Worm (Caenorhabditis elegans) whole organism, L2 larva: ENCODE measurements around the gene dct-19.
A peak's percentile ranks its signal among the peaks of the same experiment; 100 is the strongest.

Experiments
- C34F6.9 ChIP-seq: fragments of 150-350 bp; optimal IDR thresholded peaks from 2 replicates; lab custom pipeline; 2014; ENCODE audit warnings: missing biosample characterization, missing genetic modification characterization
- ZK546.5 ChIP-seq: sonication (generic microtip); optimal IDR thresholded peaks from 2 replicates; lab custom pipeline; 2017; ENCODE audit warnings: missing biosample characterization, missing genetic modification characterization
- alr-1 ChIP-seq: fragments of 150-350 bp; optimal IDR thresholded peaks from 2 replicates; lab custom pipeline; 2014; ENCODE audit warnings: missing biosample characterization, missing genetic modification characterization
- blmp-1 ChIP-seq: sonication (generic microtip); optimal IDR thresholded peaks from 2 replicates; lab custom pipeline; 2017; ENCODE audit warnings: missing genetic modification characterization, mild to moderate bottlenecking, missing compliant biosample characterization, antibody characterized with exemption, moderate library complexity; ENCODE audit not compliant: insufficient read depth
- ceh-16 ChIP-seq: fragments of 150-350 bp; optimal IDR thresholded peaks from 2 replicates; lab custom pipeline; 2014; ENCODE audit warnings: missing biosample characterization, missing genetic modification characterization
- crh-2 ChIP-seq: sonication (generic microtip); optimal IDR thresholded peaks from 2 replicates; lab custom pipeline; 2017; ENCODE audit warnings: missing biosample characterization, missing genetic modification characterization
- dmd-4 ChIP-seq: sonication (generic microtip); optimal IDR thresholded peaks from 2 replicates; lab custom pipeline; 2017; ENCODE audit warnings: missing biosample characterization, missing genetic modification characterization
- egl-27 ChIP-seq: sonication (generic microtip); optimal IDR thresholded peaks from 3 replicates; lab custom pipeline; 2017; ENCODE audit warnings: missing biosample characterization, missing genetic modification reagents, missing genetic modification characterization
- fos-1 ChIP-seq: fragments of 150-350 bp; optimal IDR thresholded peaks from 2 replicates; lab custom pipeline; 2014; ENCODE audit warnings: missing biosample characterization, missing genetic modification characterization
- lin-11 ChIP-seq: fragments of 150-350 bp; sonication (generic microtip); optimal IDR thresholded peaks from 2 replicates; lab custom pipeline; 2014; ENCODE audit warnings: missing biosample characterization, missing genetic modification characterization, inconsistent platforms, mixed read lengths
- lin-39 ChIP-seq: fragments of 150-350 bp; optimal IDR thresholded peaks from 2 replicates; lab custom pipeline; 2014; ENCODE audit warnings: missing biosample characterization, missing genetic modification reagents, missing genetic modification characterization
- mab-5 ChIP-seq: fragments of 150-350 bp; optimal IDR thresholded peaks from 2 replicates; lab custom pipeline; 2014; ENCODE audit warnings: missing biosample characterization, missing genetic modification characterization
- mdl-1 ChIP-seq, 2 experiments: fragments of 150-350 bp in 1 of 2; sonication (generic microtip) in 1 of 2; optimal IDR thresholded peaks; 2 replicates each; lab custom pipeline; 2017; ENCODE audit warnings: missing biosample characterization in 2 of 2, missing genetic modification characterization in 2 of 2
- nhr-10 ChIP-seq: sonication (generic microtip); optimal IDR thresholded peaks from 2 replicates; lab custom pipeline; 2017; ENCODE audit warnings: missing biosample characterization, missing genetic modification characterization
- nhr-12 ChIP-seq: fragments of 150-350 bp; optimal IDR thresholded peaks from 2 replicates; lab custom pipeline; 2014; ENCODE audit warnings: missing biosample characterization, missing genetic modification characterization
- nhr-129 ChIP-seq: fragments of 150-350 bp; optimal IDR thresholded peaks from 2 replicates; lab custom pipeline; 2014; ENCODE audit warnings: missing biosample characterization, missing genetic modification characterization
- nhr-23 ChIP-seq: fragments of 150-350 bp; optimal IDR thresholded peaks from 2 replicates; lab custom pipeline; 2014; ENCODE audit warnings: missing biosample characterization, missing genetic modification reagents, missing genetic modification characterization
- nhr-237 ChIP-seq: fragments of 150-350 bp; optimal IDR thresholded peaks from 2 replicates; lab custom pipeline; 2014; ENCODE audit warnings: missing biosample characterization, missing genetic modification characterization
- nhr-25 ChIP-seq: fragments of 150-350 bp; sonication (generic microtip); optimal IDR thresholded peaks from 3 replicates; lab custom pipeline; 2014; ENCODE audit warnings: missing biosample characterization, missing genetic modification characterization
- skn-1 ChIP-seq: sonication (generic microtip); optimal IDR thresholded peaks from 2 replicates; lab custom pipeline; 2017; ENCODE audit warnings: missing biosample characterization, missing genetic modification characterization
- sma-3 ChIP-seq: sonication (generic microtip); optimal IDR thresholded peaks from 2 replicates; lab custom pipeline; 2016; ENCODE audit warnings: missing genetic modification reagents, missing genetic modification characterization, missing compliant biosample characterization
- sma-9 ChIP-seq, 2 experiments: fragments of 150-350 bp in 1 of 2; sonication (generic microtip) in 1 of 2; optimal IDR thresholded peaks; 2 replicates each; lab custom pipeline; 2014 to 2016; ENCODE audit warnings: missing genetic modification characterization in 2 of 2, mild to moderate bottlenecking in 1 of 2, missing biosample characterization in 1 of 2, missing compliant biosample characterization in 1 of 2, missing genetic modification reagents in 1 of 2, moderate library complexity in 1 of 2
- snpc-4 ChIP-seq: fragments of 150-350 bp; optimal IDR thresholded peaks from 2 replicates; lab custom pipeline; 2014; ENCODE audit warnings: missing biosample characterization, missing genetic modification characterization
- unc-39 ChIP-seq: fragments of 150-350 bp; optimal IDR thresholded peaks from 2 replicates; lab custom pipeline; 2014; ENCODE audit warnings: missing biosample characterization, missing genetic modification characterization
- unc-55 ChIP-seq: fragments of 150-350 bp; sonication (generic microtip); optimal IDR thresholded peaks from 3 replicates; lab custom pipeline; 2014; ENCODE audit warnings: missing biosample characterization, missing genetic modification reagents, missing genetic modification characterization
- unc-62 ChIP-seq: fragments of 150-350 bp; optimal IDR thresholded peaks from 2 replicates; lab custom pipeline; 2014; ENCODE audit warnings: missing biosample characterization, missing genetic modification reagents, missing genetic modification characterization
- zag-1 ChIP-seq: fragments of 150-350 bp; optimal IDR thresholded peaks from 2 replicates; lab custom pipeline; 2014; ENCODE audit warnings: missing biosample characterization, missing genetic modification characterization
- ztf-1 ChIP-seq: fragments of 200-800 bp; sonication (Bioruptor generic); conservative IDR thresholded peaks from 2 replicates; pipeline ENCODE4 v1.3.6; 2022; ENCODE audit warnings: missing genetic modification characterization, missing compliant biosample characterization
- ztf-11 ChIP-seq: sonication (generic microtip); optimal IDR thresholded peaks from 2 replicates; lab custom pipeline; 2017; ENCODE audit warnings: missing biosample characterization, missing genetic modification characterization

dct-19 gene

DNA sequence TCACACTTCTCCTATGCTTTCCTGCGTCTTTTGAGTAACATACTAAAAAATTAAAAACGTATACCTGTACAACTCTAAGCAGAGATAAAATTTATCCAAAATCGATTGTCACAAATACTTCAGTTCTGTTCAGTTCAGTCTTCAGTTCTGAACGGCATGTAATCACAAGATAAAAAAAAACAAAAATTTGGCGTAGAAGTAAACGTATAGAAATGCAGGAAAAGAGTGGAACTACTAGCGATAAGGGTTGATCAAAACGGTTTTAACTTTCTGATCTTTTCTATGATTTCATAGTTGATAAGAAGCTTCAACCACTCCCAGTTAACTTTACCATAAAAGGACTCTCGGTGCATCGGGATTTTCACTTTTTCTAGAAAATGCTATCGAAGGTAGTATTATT lies 22.3 kb downstream of the dct-19 start, which contains the start of gene dod-22:
TSS of gene dod-22 (plus strand) at position 301 of the 400 bp plus-strand sequence.
- TF ChIP-seq fos-1 (tag; lab: Kevin White, UChicago): peak; percentile 21
- no peak for TF ChIP-seq nhr-23 (tag; lab: Kevin White, UChicago)

DNA sequence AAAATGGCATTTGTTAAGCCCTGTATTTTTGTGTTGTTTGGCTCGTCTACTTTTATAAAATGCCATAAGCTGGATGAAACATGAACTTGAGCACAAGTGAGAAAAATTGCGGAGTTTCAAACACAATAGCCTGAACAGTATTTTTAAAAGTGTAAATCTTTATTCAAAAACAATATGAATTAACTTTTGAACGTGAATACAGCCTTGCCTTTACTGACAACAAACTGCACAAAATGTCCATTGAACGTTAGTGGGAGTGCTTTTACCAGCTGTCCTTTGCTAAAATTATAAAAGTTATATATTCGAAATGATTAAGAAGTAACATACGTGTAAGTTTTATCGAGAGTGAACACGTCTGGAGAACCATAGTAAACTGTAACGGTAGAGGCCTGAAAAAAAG lies 24.6 kb downstream of the dct-19 start:
- TF ChIP-seq zag-1 (tag; lab: Kevin White, UChicago) (no peak), nhr-129 (tag; lab: Kevin White, UChicago) (no peak), lin-39 (tag; lab: Kevin White, UChicago) (no peak), snpc-4 (tag; lab: Kevin White, UChicago) (no peak), nhr-25 (tag; lab: Kevin White, UChicago) (no peak), crh-2 (tag; lab: Kevin White, UChicago) (no peak), lin-11 (no peak), ztf-11 (tag; lab: Kevin White, UChicago) (no peak), unc-39 (tag; lab: Kevin White, UChicago) (no peak), sma-3 (no peak), nhr-12 (tag; lab: Kevin White, UChicago) (no peak), nhr-23 (tag; lab: Kevin White, UChicago) (no peak), ztf-1 (GFP tag; lab: Robert Waterston, UW) (no peak), ZK546.5 (tag; lab: Kevin White, UChicago) (no peak), ceh-16 (tag; lab: Kevin White, UChicago) (no peak), unc-55 (GFP tag; lab: Kevin White, UChicago) (no peak), C34F6.9 (tag; lab: Kevin White, UChicago) (no peak), fos-1 (tag; lab: Kevin White, UChicago) (no peak), dmd-4 (tag; lab: Kevin White, UChicago) (no peak)

DNA sequence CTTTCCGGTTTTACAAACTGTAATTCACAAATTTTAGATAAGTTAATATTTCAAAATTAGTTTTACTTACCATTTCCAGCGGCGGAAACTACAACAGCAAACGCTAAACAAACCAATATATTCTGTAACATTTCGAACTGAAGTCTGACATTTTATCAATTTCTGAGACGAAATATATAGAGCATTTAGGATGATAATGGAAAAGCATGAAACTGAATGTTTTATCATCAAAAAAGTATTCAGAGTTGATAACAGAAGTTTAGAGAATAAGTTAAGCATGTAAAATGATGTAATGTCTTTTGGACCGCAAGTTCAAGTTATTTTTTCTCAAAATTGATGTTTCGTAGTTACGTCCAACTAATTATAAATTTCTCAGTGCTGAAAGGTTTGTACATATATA lies 26.4 kb downstream of the dct-19 start, which contains the start of gene F55G11.2:
TSS of gene F55G11.2 (minus strand) at position 149 of the 400 bp plus-strand sequence.
- TF ChIP-seq mdl-1 (tag; optimal IDR thresholded peaks at IDR 0.05; lab: Kevin White, UChicago) (no peak), egl-27 (no peak), fos-1 (tag; lab: Kevin White, UChicago) (peak; percentile 82), nhr-237 (tag; lab: Kevin White, UChicago) (no peak), mab-5 (no peak), skn-1 (tag; lab: Kevin White, UChicago) (peak; percentile 21), unc-62 (GFP tag; lab: Kevin White, UChicago) (no peak)

DNA sequence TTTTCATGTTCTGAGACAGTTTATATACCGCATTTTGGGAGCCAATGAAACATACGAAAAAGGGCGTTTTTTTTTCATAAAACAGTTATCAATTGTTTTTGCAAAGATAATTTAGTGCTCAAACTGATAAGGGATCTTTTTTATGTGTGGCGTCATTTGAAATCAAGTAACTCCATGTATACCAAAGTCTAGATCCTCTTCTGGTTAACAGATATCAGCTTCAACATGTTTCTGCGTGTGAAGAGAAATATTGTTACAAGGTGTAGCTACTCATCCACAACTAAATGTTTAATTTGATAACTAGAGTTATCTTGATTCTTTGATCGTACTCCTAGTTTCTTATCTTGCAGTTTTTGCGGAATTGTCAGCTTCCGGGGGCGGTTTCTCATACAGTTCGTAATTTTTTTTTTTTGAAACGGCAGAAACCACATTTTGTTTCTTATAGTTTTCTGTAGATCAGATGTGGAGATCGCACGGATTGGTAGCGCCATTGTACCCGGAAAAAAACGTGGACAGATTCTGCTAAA lies 29.3 kb downstream of the dct-19 start:
- TF ChIP-seq fos-1 (tag; lab: Kevin White, UChicago) (peak; percentile 41), unc-55 (GFP tag; lab: Kevin White, UChicago) (no peak)

DNA sequence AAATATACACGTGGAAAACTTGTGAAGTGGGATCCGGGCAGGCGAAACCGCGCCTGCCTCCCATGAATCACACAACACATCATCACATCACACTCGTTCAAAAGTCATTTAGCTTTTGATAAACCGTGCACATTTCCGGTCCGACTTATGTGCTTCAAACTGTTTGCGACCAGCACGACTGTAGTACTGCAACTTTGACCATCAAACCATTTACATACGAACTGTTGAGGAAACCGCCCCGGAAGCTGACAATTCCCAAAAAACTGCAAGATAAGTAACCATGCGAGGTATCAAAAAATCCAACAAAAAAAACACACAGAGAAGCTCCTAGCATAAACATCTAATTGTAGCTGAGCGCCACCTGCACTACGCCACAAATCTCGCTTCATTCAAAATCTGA lies 30.0 kb downstream of the dct-19 start:
- no peak for TF ChIP-seq nhr-10 (tag; lab: Kevin White, UChicago)
- TF ChIP-seq mab-5: no peak
- TF ChIP-seq snpc-4 (tag; lab: Kevin White, UChicago): no peak
- TF ChIP-seq nhr-25 (tag; lab: Kevin White, UChicago): no peak
- TF ChIP-seq ceh-16 (tag; lab: Kevin White, UChicago): no peak
- no peak for TF ChIP-seq blmp-1 (tag; lab: Kevin White, UChicago)
- no peak for TF ChIP-seq lin-39 (tag; lab: Kevin White, UChicago)
- no peak for TF ChIP-seq dmd-4 (tag; lab: Kevin White, UChicago)
- TF ChIP-seq alr-1 (tag; lab: Kevin White, UChicago): no peak

DNA sequence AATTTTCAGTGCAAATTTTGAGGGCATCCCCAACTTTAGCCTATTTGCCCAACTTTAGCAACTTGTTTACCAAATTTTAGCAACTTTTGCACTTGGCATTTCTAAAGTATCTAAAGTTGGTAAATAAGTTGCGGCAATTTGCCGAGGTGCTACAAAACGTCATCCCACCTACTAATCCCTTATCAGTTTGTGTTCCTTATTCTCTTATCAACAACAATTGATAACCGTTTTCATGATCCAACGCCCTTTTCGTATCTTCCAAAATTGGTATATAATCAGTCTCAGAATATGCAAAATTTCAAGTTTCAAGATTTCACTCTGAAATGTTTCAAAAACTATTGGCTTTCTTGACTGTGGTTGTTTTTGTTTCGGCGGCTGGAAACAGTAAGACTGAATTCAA lies 30.6 kb downstream of the dct-19 start, which contains the start of gene F55G11.4:
TSS of gene F55G11.4 (plus strand) at position 289 of the 400 bp plus-strand sequence.
- TF ChIP-seq fos-1 (tag; lab: Kevin White, UChicago) (peak; percentile 43), crh-2 (tag; lab: Kevin White, UChicago) (no peak), sma-9 (GFP tag; optimal IDR thresholded peaks at IDR 0.05; lab: Kevin White, UChicago) (peak; percentile 10), sma-9 (tag; optimal IDR thresholded peaks at IDR 0.05; lab: Kevin White, UChicago) (no peak)
